Worm (Caenorhabditis elegans): ENCODE data around the gene nhr-135.

The nhr-135 gene

ce11 chrV:7059350-7059749 lies 34.2 kb downstream of the nhr-135 start, which contains the start of gene mdt-6 (continued):
- TF ChIP-seq T26A8.4 (GFP tag; IDR thresholded peaks at IDR 0.05) (peak; percentile 53), fos-1 (tag; optimal IDR thresholded peaks at IDR 0.05) (no peak)

- TF ChIP-seq aha-1 (tag), result peak; percentile 21
Measured at ce11 chrV:7057795-7058194, 35.8 kb downstream of the nhr-135 start, which contains the start of gene Y57E12AL.2. Y57E12AL.2 (plus strand) TSS chrV:7058095.

- TF ChIP-seq dmd-8 (GFP tag; IDR thresholded peaks at IDR 0.05) (no peak), nhr-48 (tag; optimal IDR thresholded peaks at IDR 0.05) (no peak), ceh-28 (tag; optimal IDR thresholded peaks at IDR 0.05) (no peak), F37D6.2 (tag; optimal IDR thresholded peaks at IDR 0.05) (no peak), saeg-2 (GFP tag; IDR thresholded peaks at IDR 0.05) (no peak), nhr-111 (GFP tag; optimal IDR thresholded peaks at IDR 0.05) (no peak), daf-12 (tag; optimal IDR thresholded peaks at IDR 0.05) (no peak), ceh-20 (GFP tag; IDR thresholded peaks at IDR 0.05) (no peak), skn-1 (tag; optimal IDR thresholded peaks at IDR 0.05) (no peak), ces-1 (GFP tag; optimal IDR thresholded peaks at IDR 0.05) (no peak), zag-1 (tag; optimal IDR thresholded peaks at IDR 0.05) (no peak), mes-2 (tag; optimal IDR thresholded peaks at IDR 0.05; ENCODE audit: poor library complexity, severe bottlenecking) (no peak), mdt-29 (GFP tag; IDR thresholded peaks at IDR 0.05) (no peak), snpc-4 (tag; optimal IDR thresholded peaks at IDR 0.05) (no peak)
Measured at ce11 chrV:7054598-7054997, 39.0 kb downstream of the nhr-135 start, which contains the start of gene spig-8. spig-8 (plus strand) TSS chrV:7054898.

- TF ChIP-seq nhr-111 (GFP tag; optimal IDR thresholded peaks at IDR 0.05) (no peak), tra-1 (GFP tag; IDR thresholded peaks at IDR 0.05) (no peak), ceh-32 (tag; optimal IDR thresholded peaks at IDR 0.05; ENCODE audit: poor library complexity) (no peak), nhr-41 (GFP tag; IDR thresholded peaks at IDR 0.05) (no peak), ceh-62 (tag; optimal IDR thresholded peaks at IDR 0.05) (no peak), daf-19 (GFP tag; conservative IDR thresholded peaks at IDR 0.05) (no peak), R02D3.7 (tag; optimal IDR thresholded peaks at IDR 0.05) (no peak), lin-39 (tag; optimal IDR thresholded peaks at IDR 0.05) (no peak), arid-1 (GFP tag; conservative IDR thresholded peaks at IDR 0.05) (no peak), jun-1 (tag; optimal IDR thresholded peaks at IDR 0.05) (no peak), pha-4 (GFP tag; IDR thresholded peaks at IDR 0.05) (no peak), pha-4 (tag; optimal IDR thresholded peaks at IDR 0.05) (no peak), spr-1 (tag; optimal IDR thresholded peaks at IDR 0.05) (no peak), dmd-9 (GFP tag; IDR thresholded peaks at IDR 0.05) (no peak), hlh-30 (tag; optimal IDR thresholded peaks at IDR 0.05; ENCODE audit: insufficient read depth) (no peak), mxl-3 (GFP tag; optimal IDR thresholded peaks at IDR 0.05) (no peak)
Measured at ce11 chrV:7053100-7053499, 40.5 kb downstream of the nhr-135 start, which contains the start of gene txt-17. txt-17 (minus strand) TSS chrV:7053200.

ce11 chrV:7051133-7051765 lies 42.3 kb downstream of the nhr-135 start, which contains the start of the genes tofu-2 and spig-1:
tofu-2 (minus strand) TSS chrV:7051248.
spig-1 (plus strand) TSS chrV:7051715.
- TF ChIP-seq nhr-42 (GFP tag; IDR thresholded peaks at IDR 0.05) (no peak), Y48G9A.11 (GFP tag; IDR thresholded peaks at IDR 0.05) (peak; percentile 96)
